Fruit fly (Drosophila melanogaster): ENCODE results near the gene qua.

- TF ChIP-seq Ets98B (GFP tag; IDR thresholded peaks at IDR 0.05) (no peak), gl (tag; optimal IDR thresholded peaks at IDR 0.05) (no peak)
These were observed 1.2 kb downstream of the qua start for dm6 chr2L:17495759-17496158.

Measured in whole organism, pupa.